Worm (Caenorhabditis elegans): ENCODE data around the gene pag-3.

DNA sequence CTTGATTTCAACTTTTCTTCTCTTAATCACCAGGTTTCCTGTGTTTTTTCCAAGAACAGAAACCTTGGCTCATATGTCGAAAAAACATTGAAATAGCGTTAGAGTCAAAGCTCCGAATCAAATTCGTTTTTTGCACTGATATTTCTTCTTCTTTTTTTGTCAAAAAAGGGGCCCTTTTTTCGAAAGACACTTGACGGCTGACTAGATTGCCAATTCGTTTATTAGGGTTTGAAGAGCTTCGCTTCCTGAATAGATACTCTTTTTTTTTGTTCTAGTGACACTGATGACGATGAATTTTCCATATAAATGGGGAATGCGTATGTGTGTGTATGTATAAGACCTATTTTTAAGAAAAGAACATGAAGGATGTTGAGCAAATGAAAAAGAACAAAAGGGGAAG is 37.7 kb downstream of the pag-3 start:
- TF ChIP-seq ceh-100 (GFP tag; IDR thresholded peaks at IDR 0.05), result no peak
- no peak for TF ChIP-seq K11D2.4 (GFP tag; IDR thresholded peaks at IDR 0.05)
